Worm (Caenorhabditis elegans) whole organism, L4/young adult: Measurements from ENCODE around the gene F22B5.5.

ENCODE experiments used
- W03F9.2 ChIP-seq: fragments of 150-350 bp; optimal IDR thresholded peaks from 2 replicates; lab custom pipeline; 2014; ENCODE audit warnings: missing biosample characterization, missing genetic modification characterization
- dao-5 ChIP-seq: sonication (generic microtip); optimal IDR thresholded peaks from 2 replicates; lab custom pipeline; 2016; ENCODE audit warnings: missing genotype, missing genetic modification characterization, moderate library complexity, missing compliant biosample characterization
- him-1 ChIP-seq: sonication (generic microtip); optimal IDR thresholded peaks from 2 replicates; lab custom pipeline; 2016; ENCODE audit warnings: missing genotype, missing genetic modification reagents, missing genetic modification characterization, missing compliant biosample characterization

F22B5.5 gene

ce11 chrII:8479337-8479736, 24.9 kb upstream of the F22B5.5 start:
- TF ChIP-seq W03F9.2 (no peak), dao-5 (no peak)

ce11 chrII:8475306-8475822, 21.0 kb upstream of the F22B5.5 start, which contains the start of the genes M05D6.1 and M05D6.3:
Gene M05D6.1, minus strand, starts transcription at chrII:8475406.
Gene M05D6.3, plus strand, starts transcription at chrII:8475772.
- TF ChIP-seq dao-5 (no peak), W03F9.2 (no peak), him-1 (no peak)

ce11 chrII:8472916-8473315, 18.5 kb upstream of the F22B5.5 start:
- TF ChIP-seq W03F9.2 (no peak), dao-5 (no peak), him-1 (no peak)

- TF ChIP-seq dao-5 (no peak), W03F9.2 (no peak), him-1 (no peak)
Measured at ce11 chrII:8471139-8471538, 16.7 kb upstream of the F22B5.5 start, which contains the start of gene M05D6.8. Gene M05D6.8, minus strand, starts transcription at chrII:8471239.

ce11 chrII:8467809-8468208, 13.4 kb upstream of the F22B5.5 start, which contains the start of gene M05D6.2:
Gene M05D6.2, plus strand, starts transcription at chrII:8468109.
- TF ChIP-seq W03F9.2 (no peak), him-1 (no peak), dao-5 (no peak)

- TF ChIP-seq W03F9.2 (no peak), him-1 (no peak), dao-5 (no peak)
Measured at ce11 chrII:8466874-8467273, 12.5 kb upstream of the F22B5.5 start, which contains the start of gene F22B5.10. Gene F22B5.10, plus strand, starts transcription at chrII:8467174.

ce11 chrII:8464448-8464898, 10.1 kb upstream of the F22B5.5 start, which contains the start of gene fars-3:
Gene fars-3, plus strand, starts transcription at chrII:8464848.
- TF ChIP-seq dao-5 (no peak), W03F9.2 (peak; percentile 48), him-1 (no peak)

ce11 chrII:8457438-8457837, 3.0 kb upstream of the F22B5.5 start, which contains the start of gene zyg-9:
Gene zyg-9, plus strand, starts transcription at chrII:8457818.
- TF ChIP-seq dao-5 (no peak), W03F9.2 (no peak), him-1 (no peak)

ce11 chrII:8456681-8457389, 2.4 kb upstream of the F22B5.5 start:
- TF ChIP-seq him-1 (no peak), dao-5 (no peak), W03F9.2 (no peak)

ce11 chrII:8456094-8456493, 1.7 kb upstream of the F22B5.5 start, which contains the start of gene F22B5.6:
Gene F22B5.6, minus strand, starts transcription at chrII:8456194.
- TF ChIP-seq dao-5 (no peak), W03F9.2 (no peak), him-1 (no peak)

ce11 chrII:8451425-8451824, 3.0 kb downstream of the F22B5.5 start:
- TF ChIP-seq him-1: no peak
- TF ChIP-seq W03F9.2: no peak
- no peak for TF ChIP-seq dao-5

ce11 chrII:8450750-8451149, 3.7 kb downstream of the F22B5.5 start:
- TF ChIP-seq him-1 (no peak), dao-5 (no peak), W03F9.2 (no peak)

- TF ChIP-seq W03F9.2 (no peak), dao-5 (no peak), him-1 (no peak)
Measured at ce11 chrII:8449660-8450118, 4.7 kb downstream of the F22B5.5 start, which contains the start of gene F22B5.4. Gene F22B5.4, plus strand, starts transcription at chrII:8449710.

ce11 chrII:8446731-8447130, 7.7 kb downstream of the F22B5.5 start, which contains the start of gene cut-3:
Gene cut-3, minus strand, starts transcription at chrII:8446831.
- TF ChIP-seq dao-5 (no peak), him-1 (no peak)

ce11 chrII:8444007-8444406, 10.4 kb downstream of the F22B5.5 start, which contains the start of gene evl-20:
Gene evl-20, plus strand, starts transcription at chrII:8444307.
- TF ChIP-seq dao-5 (no peak), W03F9.2 (no peak), him-1 (no peak)

ce11 chrII:8442717-8443223, 11.6 kb downstream of the F22B5.5 start, which contains the start of gene eif-3.G:
Gene eif-3.G, plus strand, starts transcription at chrII:8442767.
- TF ChIP-seq dao-5 (no peak), him-1 (no peak), W03F9.2 (no peak)
